Worm (Caenorhabditis elegans) whole organism, late embryonic: ENCODE measurements around the gene F45E6.1.

Source experiments
- ahr-1 ChIP-seq: sonication (generic microtip); optimal IDR thresholded peaks from 2 replicates; lab custom pipeline; 2016; ENCODE audit warnings: missing genetic modification characterization, missing compliant biosample characterization
- ama-1 ChIP-seq: fragments of 150-350 bp; optimal IDR thresholded peaks from 2 replicates; lab custom pipeline; 2014
- ceh-14 ChIP-seq: sonication (generic microtip); optimal IDR thresholded peaks from 2 replicates; lab custom pipeline; 2016; ENCODE audit warnings: missing genotype, missing genetic modification characterization, missing compliant biosample characterization
- ceh-45 ChIP-seq: fragments of 200-800 bp; sonication (Bioruptor generic); IDR thresholded peaks from 2 replicates; pipeline ENCODE4 v1.3.6; 2022; ENCODE audit warnings: missing genetic modification reagents, missing genetic modification characterization, missing compliant biosample characterization
- ceh-48 ChIP-seq: sonication (generic microtip); optimal IDR thresholded peaks from 2 replicates; lab custom pipeline; 2016; ENCODE audit warnings: missing genetic modification characterization, inconsistent platforms, missing compliant biosample characterization
- ceh-6 ChIP-seq: fragments of 200-800 bp; sonication (Bioruptor generic); optimal IDR thresholded peaks from 2 replicates; lab custom pipeline; 2018; ENCODE audit warnings: mild to moderate bottlenecking, missing genetic modification characterization, missing compliant biosample characterization
- dmd-4 ChIP-seq: sonication (generic microtip); optimal IDR thresholded peaks from 2 replicates; lab custom pipeline; 2016; ENCODE audit warnings: borderline replicate concordance, missing genetic modification characterization, missing compliant biosample characterization
- dve-1 ChIP-seq: sonication (generic microtip); optimal IDR thresholded peaks from 2 replicates; lab custom pipeline; 2017; ENCODE audit warnings: antibody characterized with exemption, mild to moderate bottlenecking, missing genetic modification characterization, missing compliant biosample characterization
- hlh-15 ChIP-seq: sonication (generic microtip); optimal IDR thresholded peaks from 2 replicates; lab custom pipeline; 2016; ENCODE audit warnings: missing genetic modification characterization, missing compliant biosample characterization
- lin-11 ChIP-seq: fragments of 200-800 bp; sonication (Bioruptor generic); optimal IDR thresholded peaks from 2 replicates; lab custom pipeline; 2018; ENCODE audit warnings: mild to moderate bottlenecking, missing genetic modification characterization, missing compliant biosample characterization
- pha-4 ChIP-seq: fragments of 150-350 bp; optimal IDR thresholded peaks from 2 replicates; lab custom pipeline; 2018; ENCODE audit warnings: missing biosample characterization, missing genetic modification reagents, missing genetic modification characterization
- pqm-1 ChIP-seq: sonication (generic microtip); optimal IDR thresholded peaks from 2 replicates; lab custom pipeline; 2016; ENCODE audit warnings: missing genetic modification characterization, missing compliant biosample characterization
- unc-55 ChIP-seq: sonication (generic microtip); optimal IDR thresholded peaks from 2 replicates; lab custom pipeline; 2017; ENCODE audit warnings: missing biosample characterization, missing genetic modification reagents, missing genetic modification characterization
- unc-86 ChIP-seq: sonication (generic microtip); optimal IDR thresholded peaks from 2 replicates; lab custom pipeline; 2016; ENCODE audit warnings: missing genetic modification characterization, missing compliant biosample characterization

DNA sequence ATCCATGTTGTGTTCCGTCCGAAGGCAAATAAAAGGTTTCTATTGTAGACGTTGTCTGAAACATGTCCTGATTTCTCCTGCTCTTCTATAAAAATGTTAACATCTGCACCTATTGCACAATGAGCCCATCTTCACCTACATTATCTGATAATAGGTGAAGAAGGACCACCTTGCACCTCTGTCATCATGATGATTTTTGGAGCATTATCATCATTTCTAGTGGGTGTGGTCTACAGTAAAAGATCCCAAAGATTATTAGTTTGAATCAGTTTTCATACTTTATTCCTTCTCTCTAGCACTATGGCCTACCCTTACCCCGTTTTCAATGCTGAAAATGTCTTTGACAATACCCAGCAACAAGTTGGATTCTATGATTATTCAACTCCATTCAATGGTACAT is 46.9 kb downstream of the F45E6.1 start, which contains the start of gene med-1:
- TF ChIP-seq unc-86 (tag; lab: Kevin White, UChicago) (no peak), pha-4 (no peak), ceh-6 (GFP tag; lab: Kevin White, UChicago) (no peak), ceh-48 (tag; lab: Kevin White, UChicago) (no peak), ceh-45 (GFP tag; lab: Robert Waterston, UW) (no peak), dve-1 (tag; lab: Kevin White, UChicago) (no peak), ahr-1 (tag; lab: Kevin White, UChicago) (no peak), lin-11 (tag; lab: Kevin White, UChicago) (no peak), dmd-4 (tag; lab: Kevin White, UChicago) (no peak), unc-55 (no peak), ceh-14 (tag; lab: Kevin White, UChicago) (no peak), pqm-1 (tag; lab: Kevin White, UChicago) (no peak), hlh-15 (tag; lab: Kevin White, UChicago) (no peak), ama-1 (lab: Kevin White, UChicago) (no peak)
